Fruit fly (Drosophila melanogaster) whole organism, pupa: ENCODE data around the gene CG2617.

Experiments
- CG32121 ChIP-seq: fragments of 200-800 bp; sonication (Bioruptor generic); IDR thresholded peaks from 2 replicates; pipeline ENCODE4 v1.3.6; 2022; ENCODE audit warnings: missing biosample characterization, missing genetic modification characterization
- CG8301 ChIP-seq: fragments of 200-800 bp; sonication (Bioruptor generic); optimal IDR thresholded peaks from 2 replicates; lab custom pipeline; 2018; ENCODE audit warnings: missing biosample characterization, mild to moderate bottlenecking, missing genetic modification characterization
- EcR ChIP-seq: fragments of 200-800 bp; sonication (Bioruptor generic); optimal IDR thresholded peaks from 3 replicates; lab custom pipeline; 2019; ENCODE audit warnings: missing biosample characterization, missing genetic modification characterization, mild to moderate bottlenecking, moderate library complexity, missing genetic modification reagents
- fd96Ca ChIP-seq: fragments of 200-800 bp; sonication (Bioruptor generic); IDR thresholded peaks from 3 replicates; pipeline ENCODE4 v1.3.6; 2022; ENCODE audit warnings: missing biosample characterization, missing genetic modification characterization
- rn ChIP-seq: fragments of 200-800 bp; sonication (Bioruptor generic); IDR thresholded peaks from 2 replicates; pipeline ENCODE4 v1.3.6; 2022; ENCODE audit warnings: missing biosample characterization, missing genetic modification characterization

DNA sequence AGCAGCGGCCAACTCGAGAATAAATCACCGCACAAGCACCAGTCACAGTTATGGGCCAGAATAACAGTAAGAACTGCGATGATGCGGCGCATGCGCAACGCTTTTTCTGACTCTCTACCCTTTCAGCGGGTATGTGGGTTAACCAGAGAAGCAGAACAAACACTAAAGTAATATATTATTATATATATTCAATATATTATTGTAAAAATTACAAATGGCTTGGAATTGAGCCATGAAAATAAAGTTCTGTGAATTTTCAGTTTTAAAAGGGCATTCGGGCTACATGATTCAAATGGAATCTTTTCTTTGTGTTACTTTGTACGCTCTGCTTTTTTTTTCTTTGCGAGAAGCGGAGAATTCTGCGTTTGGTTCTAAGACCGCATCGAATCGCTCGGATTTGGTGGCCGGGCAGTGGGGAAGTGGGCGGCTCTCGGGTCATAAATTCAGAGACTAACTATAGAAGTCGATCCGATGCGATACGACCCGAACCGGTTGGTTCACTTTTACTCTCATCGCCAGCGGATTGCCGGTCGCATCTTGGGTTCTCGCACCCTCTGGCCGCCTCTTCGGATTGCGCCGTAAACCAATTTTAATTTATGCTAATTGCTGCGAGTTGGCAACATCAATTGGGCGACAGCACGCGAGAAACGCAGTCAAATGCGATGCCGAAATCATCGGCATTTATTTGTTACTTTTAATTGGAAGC lies 18.5 kb downstream of the CG2617 start:
- TF ChIP-seq rn (peak; percentile 23; the same call in 1 of the 2 replicates), CG32121 (no peak), fd96Ca (GFP tag; lab: Robert Waterston, UW) (peak; percentile 54; the same call in 2 of the 3 replicates), CG8301 (tag; lab: Kevin White, UChicago) (peak; percentile 83), EcR (no peak)
